Worm (Caenorhabditis elegans) whole organism, late embryonic: ENCODE results near the gene srw-133.

ENCODE experiments used
- C08G9.2 ChIP-seq: sonication (generic microtip); optimal IDR thresholded peaks from 2 replicates; lab custom pipeline; 2016; ENCODE audit warnings: mild to moderate bottlenecking, missing genetic modification characterization, moderate library complexity, missing compliant biosample characterization
- C38D4.7 ChIP-seq: fragments of 200-800 bp; sonication (Bioruptor generic); optimal IDR thresholded peaks from 2 replicates; lab custom pipeline; 2018; ENCODE audit warnings: mild to moderate bottlenecking, missing genetic modification characterization, moderate library complexity, missing compliant biosample characterization
- F13H6.1 ChIP-seq: sonication (generic microtip); optimal IDR thresholded peaks from 2 replicates; lab custom pipeline; 2016; ENCODE audit warnings: missing genetic modification characterization, missing compliant biosample characterization
- K09A11.1 ChIP-seq: sonication (generic microtip); optimal IDR thresholded peaks from 2 replicates; lab custom pipeline; 2017; ENCODE audit warnings: antibody characterized with exemption, mild to moderate bottlenecking, missing genetic modification characterization, missing compliant biosample characterization; ENCODE audit not compliant: insufficient read depth
- T23F11.4 ChIP-seq: fragments of 200-800 bp; sonication (Bioruptor generic); optimal IDR thresholded peaks from 2 replicates; lab custom pipeline; 2018; ENCODE audit warnings: mild to moderate bottlenecking, missing genetic modification characterization, missing compliant biosample characterization
- Y22D7AL.16 ChIP-seq: sonication (generic microtip); optimal IDR thresholded peaks from 2 replicates; lab custom pipeline; 2016; ENCODE audit warnings: missing genetic modification characterization, missing compliant biosample characterization
- ahr-1 ChIP-seq: sonication (generic microtip); optimal IDR thresholded peaks from 2 replicates; lab custom pipeline; 2016; ENCODE audit warnings: missing genetic modification characterization, missing compliant biosample characterization
- ama-1 ChIP-seq: fragments of 150-350 bp; optimal IDR thresholded peaks from 2 replicates; lab custom pipeline; 2014
- ceh-14 ChIP-seq: sonication (generic microtip); optimal IDR thresholded peaks from 2 replicates; lab custom pipeline; 2016; ENCODE audit warnings: missing genotype, missing genetic modification characterization, missing compliant biosample characterization
- ceh-19 ChIP-seq: fragments of 200-800 bp; sonication (Bioruptor generic); optimal IDR thresholded peaks from 2 replicates; lab custom pipeline; 2018; ENCODE audit warnings: mild to moderate bottlenecking, missing genetic modification characterization, missing compliant biosample characterization
- ceh-2 ChIP-seq: sonication (generic microtip); optimal IDR thresholded peaks from 2 replicates; lab custom pipeline; 2016; ENCODE audit warnings: missing genotype, missing genetic modification characterization, missing compliant biosample characterization
- ceh-22 ChIP-seq: sonication (generic microtip); optimal IDR thresholded peaks from 2 replicates; lab custom pipeline; 2017; ENCODE audit warnings: missing biosample characterization, missing genetic modification characterization
- ceh-24 ChIP-seq: sonication (generic microtip); optimal IDR thresholded peaks from 2 replicates; lab custom pipeline; 2016; ENCODE audit warnings: mild to moderate bottlenecking, missing genetic modification characterization, missing compliant biosample characterization
- ceh-30 ChIP-seq: fragments of 150-350 bp; optimal IDR thresholded peaks from 2 replicates; lab custom pipeline; 2014; ENCODE audit warnings: missing biosample characterization, missing genetic modification characterization
- ceh-31 ChIP-seq: sonication (generic microtip); optimal IDR thresholded peaks from 2 replicates; lab custom pipeline; 2016; ENCODE audit warnings: missing genetic modification characterization, missing compliant biosample characterization
- ceh-34 ChIP-seq: sonication (generic microtip); optimal IDR thresholded peaks from 2 replicates; lab custom pipeline; 2016; ENCODE audit warnings: mild to moderate bottlenecking, missing genetic modification characterization, missing compliant biosample characterization
- ceh-48 ChIP-seq: sonication (generic microtip); optimal IDR thresholded peaks from 2 replicates; lab custom pipeline; 2016; ENCODE audit warnings: missing genetic modification characterization, inconsistent platforms, missing compliant biosample characterization
- ceh-9 ChIP-seq: sonication (generic microtip); optimal IDR thresholded peaks from 2 replicates; lab custom pipeline; 2016; ENCODE audit warnings: mild to moderate bottlenecking, missing genetic modification characterization, inconsistent platforms, missing compliant biosample characterization
- dve-1 ChIP-seq: sonication (generic microtip); optimal IDR thresholded peaks from 2 replicates; lab custom pipeline; 2017; ENCODE audit warnings: antibody characterized with exemption, mild to moderate bottlenecking, missing genetic modification characterization, missing compliant biosample characterization
- elt-2 ChIP-seq: sonication (generic microtip); optimal IDR thresholded peaks from 2 replicates; lab custom pipeline; 2016; ENCODE audit warnings: missing genetic modification reagents, missing genetic modification characterization, missing compliant biosample characterization
- elt-4 ChIP-seq: sonication (generic microtip); optimal IDR thresholded peaks from 2 replicates; lab custom pipeline; 2016; ENCODE audit warnings: missing genetic modification characterization, missing compliant biosample characterization
- ets-4 ChIP-seq: sonication (generic microtip); optimal IDR thresholded peaks from 2 replicates; lab custom pipeline; 2016; ENCODE audit warnings: missing genetic modification characterization, missing compliant biosample characterization
- fax-1 ChIP-seq: sonication (generic microtip); optimal IDR thresholded peaks from 2 replicates; lab custom pipeline; 2016; ENCODE audit warnings: missing genotype, missing genetic modification characterization, missing compliant biosample characterization
- fkh-10 ChIP-seq: fragments of 150-350 bp; optimal IDR thresholded peaks from 2 replicates; lab custom pipeline; 2014; ENCODE audit warnings: missing biosample characterization, missing genetic modification reagents, missing genetic modification characterization
- fkh-6 ChIP-seq: sonication (generic microtip); optimal IDR thresholded peaks from 2 replicates; lab custom pipeline; 2016; ENCODE audit warnings: missing genetic modification characterization, missing compliant biosample characterization
- hlh-13 ChIP-seq: fragments of 200-800 bp; sonication (Bioruptor generic); optimal IDR thresholded peaks from 2 replicates; lab custom pipeline; 2018; ENCODE audit warnings: mild to moderate bottlenecking, missing genetic modification characterization, missing compliant biosample characterization
- hlh-30 ChIP-seq: sonication (generic microtip); optimal IDR thresholded peaks from 2 replicates; lab custom pipeline; 2017; ENCODE audit warnings: antibody characterized with exemption, missing genetic modification characterization, missing compliant biosample characterization; ENCODE audit not compliant: insufficient read depth
- hlh-6 ChIP-seq: sonication (generic microtip); optimal IDR thresholded peaks from 2 replicates; lab custom pipeline; 2016; ENCODE audit warnings: missing genotype, missing genetic modification characterization, missing compliant biosample characterization
- hlh-8 ChIP-seq: sonication (generic microtip); optimal IDR thresholded peaks from 2 replicates; lab custom pipeline; 2016; ENCODE audit warnings: missing genotype, missing genetic modification characterization, missing compliant biosample characterization
- lin-11 ChIP-seq: fragments of 200-800 bp; sonication (Bioruptor generic); optimal IDR thresholded peaks from 2 replicates; lab custom pipeline; 2018; ENCODE audit warnings: mild to moderate bottlenecking, missing genetic modification characterization, missing compliant biosample characterization
- nfya-1 ChIP-seq: sonication (generic microtip); optimal IDR thresholded peaks from 2 replicates; lab custom pipeline; 2017; ENCODE audit warnings: missing genetic modification characterization, mild to moderate bottlenecking, missing compliant biosample characterization, antibody characterized with exemption, moderate library complexity
- nhr-232 ChIP-seq: sonication (generic microtip); optimal IDR thresholded peaks from 2 replicates; lab custom pipeline; 2016; ENCODE audit warnings: missing genetic modification characterization, missing compliant biosample characterization
- npax-4 ChIP-seq: sonication (generic microtip); optimal IDR thresholded peaks from 2 replicates; lab custom pipeline; 2016; ENCODE audit warnings: missing genetic modification characterization, missing compliant biosample characterization
- odd-2 ChIP-seq: sonication (generic microtip); optimal IDR thresholded peaks from 2 replicates; lab custom pipeline; 2017; ENCODE audit warnings: antibody characterized with exemption, mild to moderate bottlenecking, missing genetic modification characterization, missing compliant biosample characterization
- pag-3 ChIP-seq: sonication (generic microtip); optimal IDR thresholded peaks from 2 replicates; lab custom pipeline; 2016; ENCODE audit warnings: missing compliant biosample characterization, missing genetic modification characterization, borderline replicate concordance
- pat-9 ChIP-seq: fragments of 200-800 bp; sonication (Bioruptor generic); optimal IDR thresholded peaks from 2 replicates; lab custom pipeline; 2018; ENCODE audit warnings: mild to moderate bottlenecking, missing genetic modification characterization, moderate library complexity, missing compliant biosample characterization
- pax-1 ChIP-seq: fragments of 150-350 bp; optimal IDR thresholded peaks from 2 replicates; lab custom pipeline; 2014; ENCODE audit warnings: missing biosample characterization, missing genetic modification characterization
- pha-4 ChIP-seq: fragments of 150-350 bp; optimal IDR thresholded peaks from 2 replicates; lab custom pipeline; 2018; ENCODE audit warnings: missing biosample characterization, missing genetic modification reagents, missing genetic modification characterization
- pqm-1 ChIP-seq: sonication (generic microtip); optimal IDR thresholded peaks from 2 replicates; lab custom pipeline; 2016; ENCODE audit warnings: missing genetic modification characterization, missing compliant biosample characterization
- ref-2 ChIP-seq: sonication (generic microtip); optimal IDR thresholded peaks from 2 replicates; lab custom pipeline; 2016; ENCODE audit warnings: missing genetic modification characterization, missing compliant biosample characterization
- rnt-1 ChIP-seq: sonication (generic microtip); optimal IDR thresholded peaks from 2 replicates; lab custom pipeline; 2016; ENCODE audit warnings: missing genetic modification characterization, missing compliant biosample characterization
- syd-9 ChIP-seq: sonication (generic microtip); optimal IDR thresholded peaks from 2 replicates; lab custom pipeline; 2016; ENCODE audit warnings: mild to moderate bottlenecking, missing genetic modification characterization, moderate library complexity, missing compliant biosample characterization
- tbx-7 ChIP-seq: sonication (generic microtip); optimal IDR thresholded peaks from 2 replicates; lab custom pipeline; 2016; ENCODE audit warnings: missing genotype, missing genetic modification characterization, missing compliant biosample characterization
- unc-42 ChIP-seq: sonication (generic microtip); optimal IDR thresholded peaks from 2 replicates; lab custom pipeline; 2016; ENCODE audit warnings: missing genotype, missing genetic modification characterization, missing compliant biosample characterization
- unc-55 ChIP-seq: sonication (generic microtip); optimal IDR thresholded peaks from 2 replicates; lab custom pipeline; 2017; ENCODE audit warnings: missing biosample characterization, missing genetic modification reagents, missing genetic modification characterization

The srw-133 gene

DNA sequence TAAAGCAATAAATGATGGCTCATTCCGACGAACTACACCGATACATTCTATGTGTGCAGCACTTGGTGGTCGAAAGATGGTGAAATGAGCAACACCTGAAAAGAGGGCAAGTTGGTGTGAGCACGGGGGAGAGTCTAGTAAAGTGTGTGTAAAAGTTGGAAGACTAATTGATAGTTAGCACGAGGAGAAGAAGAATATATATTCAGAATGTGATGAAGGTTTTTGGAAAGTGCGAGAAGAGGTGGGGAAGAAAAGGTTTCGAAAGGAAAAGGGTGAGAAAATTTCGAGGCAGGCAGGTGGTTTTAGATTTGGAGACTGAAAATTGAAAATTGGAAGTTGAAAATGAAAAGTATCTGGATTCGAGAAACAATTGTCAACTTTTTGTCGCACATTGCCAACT lies 37.7 kb upstream of the srw-133 start, which contains the start of gene Y45G5AM.6:
TSS of gene Y45G5AM.6 (minus strand) at position 101 of the 400 bp plus-strand sequence.
- TF ChIP-seq C38D4.7 (GFP tag; lab: Kevin White, UChicago), result no peak
- TF ChIP-seq ceh-24 (tag; lab: Kevin White, UChicago), result no peak
- no peak for TF ChIP-seq fkh-10
- no peak for TF ChIP-seq hlh-8 (tag; lab: Kevin White, UChicago)
- TF ChIP-seq pat-9 (tag; lab: Kevin White, UChicago), result no peak
- TF ChIP-seq pqm-1 (tag; lab: Kevin White, UChicago), result no peak
- TF ChIP-seq hlh-13 (GFP tag; lab: Kevin White, UChicago), result no peak
- no peak for TF ChIP-seq elt-2
- no peak for TF ChIP-seq ceh-31 (tag; lab: Kevin White, UChicago)
- TF ChIP-seq rnt-1, result no peak

DNA sequence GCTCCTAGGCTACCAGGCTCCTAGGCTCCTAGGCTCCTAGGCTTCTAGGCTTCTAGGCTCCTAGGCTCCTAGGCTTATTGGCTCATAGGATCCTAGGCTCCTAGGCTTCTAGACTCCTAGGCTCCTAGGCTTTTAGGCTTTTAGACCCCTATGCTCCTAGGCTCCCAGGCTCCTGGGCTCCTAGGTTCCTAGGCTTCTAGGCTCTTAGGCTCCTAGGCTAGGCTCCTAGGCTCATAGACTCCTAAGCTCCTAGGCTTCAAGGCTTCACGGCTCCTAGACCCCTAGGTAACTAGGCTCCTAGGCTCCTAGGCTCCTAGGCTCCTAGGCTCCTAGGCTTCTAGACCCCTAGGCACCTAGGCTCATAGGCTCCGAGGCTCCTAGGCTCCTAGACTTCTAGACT lies 36.9 kb upstream of the srw-133 start:
- TF ChIP-seq ceh-24 (tag; lab: Kevin White, UChicago), result no peak
- TF ChIP-seq elt-4, result peak; percentile 66
- TF ChIP-seq pag-3 (tag; lab: Kevin White, UChicago), result peak; percentile 0
- no peak for TF ChIP-seq K09A11.1 (tag; lab: Kevin White, UChicago)
- TF ChIP-seq pat-9 (tag; lab: Kevin White, UChicago), result no peak
- no peak for TF ChIP-seq fkh-10
- TF ChIP-seq, all 69 proteins: peak for 2

DNA sequence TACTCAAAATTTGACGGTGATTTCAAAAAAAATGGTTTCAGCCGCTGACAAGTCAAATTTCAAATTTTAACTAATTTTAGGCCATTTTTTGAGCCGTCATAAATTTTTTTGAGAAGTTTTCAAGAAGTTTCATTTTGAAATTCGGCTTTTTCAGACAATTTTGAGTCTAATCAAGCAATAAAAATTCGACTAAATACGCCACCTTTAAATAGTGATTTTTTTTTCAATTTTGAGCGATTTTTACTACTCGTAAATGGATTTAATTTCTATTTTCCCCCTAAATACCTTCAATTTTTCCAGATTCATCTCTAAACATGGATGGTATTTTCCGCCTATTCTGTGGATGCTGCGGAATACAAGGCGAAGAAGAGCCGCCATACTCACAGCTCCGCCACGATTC lies 29.7 kb upstream of the srw-133 start, which contains the start of gene Y45G5AL.1:
TSS of gene Y45G5AL.1 (plus strand) at position 301 of the 400 bp plus-strand sequence.
- TF ChIP-seq fax-1 (tag; lab: Kevin White, UChicago), result no peak
- TF ChIP-seq ahr-1 (tag; lab: Kevin White, UChicago), result no peak
- no peak for TF ChIP-seq ets-4 (tag; lab: Kevin White, UChicago)
- no peak for TF ChIP-seq elt-4
- TF ChIP-seq tbx-7 (tag; lab: Kevin White, UChicago), result no peak
- no peak for TF ChIP-seq fkh-6 (tag; lab: Kevin White, UChicago)
- no peak for TF ChIP-seq nhr-232 (tag; lab: Kevin White, UChicago)
- TF ChIP-seq lin-11 (tag; lab: Kevin White, UChicago), result no peak
- TF ChIP-seq odd-2 (tag; lab: Kevin White, UChicago), result no peak
- no peak for TF ChIP-seq ceh-31 (tag; lab: Kevin White, UChicago)
- no peak for TF ChIP-seq ceh-19 (GFP tag; lab: Kevin White, UChicago)
- no peak for TF ChIP-seq dve-1
- no peak for TF ChIP-seq Y22D7AL.16 (tag; lab: Kevin White, UChicago)
- no peak for TF ChIP-seq C08G9.2 (tag; lab: Kevin White, UChicago)
- TF ChIP-seq ceh-34 (tag; lab: Kevin White, UChicago), result no peak
- TF ChIP-seq, all 69 proteins: peak for 0

DNA sequence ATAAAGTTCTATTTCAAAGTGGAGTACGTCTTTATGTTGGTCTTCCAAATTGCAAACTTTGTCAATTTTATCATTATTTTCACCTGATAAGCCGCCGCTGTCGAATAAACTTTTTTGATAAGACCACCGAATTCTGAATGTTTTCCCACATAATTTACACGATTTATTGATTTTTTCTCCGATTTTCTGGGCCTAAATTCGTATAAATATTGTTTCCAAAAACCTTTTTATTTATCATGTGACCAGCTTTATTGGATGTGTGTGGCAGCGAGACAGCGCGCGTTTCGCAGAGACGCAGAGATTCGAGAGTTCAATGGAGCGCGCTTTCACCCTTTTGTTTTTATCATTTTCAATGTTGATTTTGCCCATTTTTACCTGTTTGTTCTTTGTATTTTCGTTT lies 28.5 kb upstream of the srw-133 start:
- TF ChIP-seq ceh-14 (tag; lab: Kevin White, UChicago), result no peak
- peak; percentile 69 for TF ChIP-seq unc-42 (tag; lab: Kevin White, UChicago)
- no peak for TF ChIP-seq pqm-1 (tag; lab: Kevin White, UChicago)
- no peak for TF ChIP-seq ceh-2 (tag; lab: Kevin White, UChicago)
- no peak for TF ChIP-seq pat-9 (tag; lab: Kevin White, UChicago)
- no peak for TF ChIP-seq K09A11.1 (tag; lab: Kevin White, UChicago)
- no peak for TF ChIP-seq hlh-6 (tag; lab: Kevin White, UChicago)
- TF ChIP-seq npax-4, result no peak
- TF ChIP-seq T23F11.4, result no peak
- TF ChIP-seq F13H6.1 (tag; lab: Kevin White, UChicago), result no peak
- no peak for TF ChIP-seq ets-4 (tag; lab: Kevin White, UChicago)
- peak; percentile 13 for TF ChIP-seq pax-1 (tag; lab: Kevin White, UChicago)
- no peak for TF ChIP-seq ceh-19 (GFP tag; lab: Kevin White, UChicago)
- no peak for TF ChIP-seq syd-9 (tag; lab: Kevin White, UChicago)
- peak; percentile 42 for TF ChIP-seq nfya-1 (tag; lab: Kevin White, UChicago)
- no peak for TF ChIP-seq hlh-8 (tag; lab: Kevin White, UChicago)
- TF ChIP-seq ceh-48 (tag; lab: Kevin White, UChicago), result peak; percentile 33
- TF ChIP-seq pag-3 (tag; lab: Kevin White, UChicago), result no peak
- TF ChIP-seq ref-2 (tag; lab: Kevin White, UChicago), result no peak
- no peak for TF ChIP-seq ceh-24 (tag; lab: Kevin White, UChicago)
- no peak for TF ChIP-seq ceh-22
- no peak for TF ChIP-seq odd-2 (tag; lab: Kevin White, UChicago)
- no peak for TF ChIP-seq ceh-30 (tag; lab: Kevin White, UChicago)
- no peak for TF ChIP-seq ama-1
- peak; percentile 21 for TF ChIP-seq unc-55 (GFP tag; lab: Kevin White, UChicago)
- peak; percentile 96 for TF ChIP-seq hlh-30 (tag; lab: Kevin White, UChicago)
- TF ChIP-seq elt-2, result peak; percentile 67
- no peak for TF ChIP-seq nhr-232 (tag; lab: Kevin White, UChicago)
- no peak for TF ChIP-seq ceh-9 (tag; lab: Kevin White, UChicago)
- TF ChIP-seq pha-4, result no peak
- no peak for TF ChIP-seq fkh-6 (tag; lab: Kevin White, UChicago)
